Worm (Caenorhabditis elegans): ENCODE measurements around the gene acl-5.

acl-5 gene

DNA sequence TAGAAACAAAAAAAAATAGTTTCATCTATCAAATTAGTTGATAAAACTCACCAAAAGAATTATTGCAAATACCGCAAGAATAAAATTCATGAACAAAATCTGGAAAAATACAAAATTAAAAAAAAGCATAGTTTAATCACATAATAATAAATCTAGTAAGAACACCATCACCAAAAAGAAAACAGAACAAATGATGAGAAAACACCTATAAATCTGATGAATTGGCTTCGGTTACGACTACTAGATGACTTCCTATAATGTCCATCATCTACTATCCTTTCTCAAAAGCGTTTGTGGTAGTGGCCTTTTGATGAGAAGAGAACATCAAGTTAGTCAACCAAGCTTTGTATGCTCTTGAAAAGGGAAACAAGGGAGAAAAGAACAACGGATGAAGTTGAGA, 10.8 kb upstream of the acl-5 start, which contains the start of gene cut-5:
Gene cut-5, minus strand, starts transcription at position 101 of the 400 bp plus-strand sequence.
- TF ChIP-seq sptf-1 (tag; optimal IDR thresholded peaks at IDR 0.05) (no peak), ceh-39 (tag; optimal IDR thresholded peaks at IDR 0.05) (no peak), ztf-11 (tag; optimal IDR thresholded peaks at IDR 0.05) (no peak), flh-1 (GFP tag; optimal IDR thresholded peaks at IDR 0.05) (no peak), nhr-2 (tag; optimal IDR thresholded peaks at IDR 0.05) (no peak), bed-3 (GFP tag; optimal IDR thresholded peaks at IDR 0.05) (no peak), mls-2 (tag; optimal IDR thresholded peaks at IDR 0.05) (no peak), tbx-8 (GFP tag; optimal IDR thresholded peaks at IDR 0.05) (no peak), cnd-1 (tag; optimal IDR thresholded peaks at IDR 0.05) (no peak), nhr-76 (tag; optimal IDR thresholded peaks at IDR 0.05) (no peak), drap-1 (GFP tag; optimal IDR thresholded peaks at IDR 0.05) (no peak), sem-2 (GFP tag; optimal IDR thresholded peaks at IDR 0.05) (no peak), nhr-237 (tag; optimal IDR thresholded peaks at IDR 0.05) (no peak)

DNA sequence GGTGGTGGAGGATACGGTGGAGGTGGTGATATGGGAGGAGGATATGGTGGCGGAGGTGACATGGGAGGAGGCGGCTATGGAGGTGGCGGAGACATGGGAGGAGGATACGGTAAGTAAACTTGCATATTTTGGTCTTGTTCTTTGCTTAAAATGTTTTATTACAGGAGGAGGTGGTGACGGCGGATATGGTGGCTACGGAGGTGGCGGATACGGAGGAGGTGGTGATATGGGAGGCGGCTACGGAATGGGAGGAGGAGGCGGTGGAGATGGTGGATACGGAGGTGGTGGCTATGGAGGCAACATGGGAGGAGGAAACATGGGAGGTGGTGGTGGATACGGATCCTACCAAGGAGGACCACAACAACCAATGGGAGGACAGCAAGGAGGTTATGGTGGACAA, 9.3 kb upstream of the acl-5 start:
- TF ChIP-seq elt-1 (tag; optimal IDR thresholded peaks at IDR 0.05; ENCODE audit: borderline replicate concordance, insufficient read depth) (no peak), lsy-2 (tag; optimal IDR thresholded peaks at IDR 0.05) (no peak), sptf-1 (tag; optimal IDR thresholded peaks at IDR 0.05) (peak; percentile 62), nhr-76 (tag; optimal IDR thresholded peaks at IDR 0.05) (no peak), sem-2 (GFP tag; optimal IDR thresholded peaks at IDR 0.05) (no peak), nhr-237 (tag; optimal IDR thresholded peaks at IDR 0.05) (no peak), tbx-8 (GFP tag; optimal IDR thresholded peaks at IDR 0.05) (no peak)

DNA sequence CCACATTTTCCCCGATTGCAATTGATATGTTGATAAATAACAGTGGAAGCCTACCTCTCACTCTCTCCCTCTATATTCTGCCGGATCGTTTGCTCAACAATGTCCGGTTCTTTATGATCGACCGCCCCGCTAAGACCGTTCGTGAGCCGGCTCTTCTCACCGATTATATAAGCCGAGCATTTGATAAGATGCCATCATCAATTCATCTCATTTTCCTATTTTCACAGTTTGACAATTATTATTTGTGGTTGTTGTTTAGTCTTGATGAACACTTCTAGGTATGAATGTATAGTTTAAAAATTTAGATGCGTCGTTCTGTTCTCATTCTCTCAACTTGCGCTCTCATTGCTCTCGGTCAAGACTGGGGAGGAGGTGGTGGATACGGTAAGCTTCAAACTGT, 8.9 kb upstream of the acl-5 start, which contains the start of gene idpa-3:
Gene idpa-3, plus strand, starts transcription at position 301 of the 400 bp plus-strand sequence.
- TF ChIP-seq mep-1 (tag; optimal IDR thresholded peaks at IDR 0.05): no peak
- no peak for TF ChIP-seq mls-2 (tag; optimal IDR thresholded peaks at IDR 0.05)
- TF ChIP-seq ham-2 (GFP tag; optimal IDR thresholded peaks at IDR 0.05): no peak
- TF ChIP-seq unc-62 (GFP tag; optimal IDR thresholded peaks at IDR 0.05): no peak
- TF ChIP-seq ceh-43 (GFP tag; optimal IDR thresholded peaks at IDR 0.05): no peak
- no peak for TF ChIP-seq snpc-4 (tag; optimal IDR thresholded peaks at IDR 0.05)
- no peak for TF ChIP-seq drap-1 (GFP tag; optimal IDR thresholded peaks at IDR 0.05)
- no peak for TF ChIP-seq tbx-8 (GFP tag; optimal IDR thresholded peaks at IDR 0.05)
- no peak for TF ChIP-seq unc-120 (tag; optimal IDR thresholded peaks at IDR 0.05; ENCODE audit: poor library complexity, severe bottlenecking)
- no peak for TF ChIP-seq lin-32 (GFP tag; optimal IDR thresholded peaks at IDR 0.05)

DNA sequence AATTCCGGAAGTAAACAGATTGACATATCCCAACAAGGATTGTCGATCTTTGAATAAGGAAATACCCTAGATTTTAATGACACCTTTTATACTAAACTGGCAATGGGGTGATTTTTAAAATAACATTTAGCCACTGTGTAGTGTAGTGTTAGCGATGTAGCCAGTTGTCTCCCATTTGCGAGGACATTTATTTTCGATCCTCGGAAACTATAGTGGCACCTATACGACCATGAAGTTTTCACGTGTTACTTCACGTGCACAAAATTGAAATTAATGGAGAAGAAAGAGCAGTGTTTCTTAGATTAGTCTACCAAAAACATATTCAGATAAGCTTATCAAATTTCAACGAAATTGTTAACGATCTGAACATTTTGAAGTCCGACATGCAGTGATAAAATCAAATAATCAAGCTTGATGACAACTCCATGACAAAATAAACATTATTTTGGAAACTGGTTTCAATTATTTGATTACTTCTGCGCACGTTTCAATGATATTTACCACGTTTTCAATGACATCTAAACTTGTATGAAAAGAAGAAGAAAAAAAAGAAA, 6.1 kb upstream of the acl-5 start, which contains the start of gene R07E3.4:
Gene R07E3.4, minus strand, starts transcription at position 51 of the 554 bp plus-strand sequence.
- TF ChIP-seq mep-1 (tag; optimal IDR thresholded peaks at IDR 0.05) (no peak), hlh-1 (tag; optimal IDR thresholded peaks at IDR 0.05) (peak; percentile 2)

DNA sequence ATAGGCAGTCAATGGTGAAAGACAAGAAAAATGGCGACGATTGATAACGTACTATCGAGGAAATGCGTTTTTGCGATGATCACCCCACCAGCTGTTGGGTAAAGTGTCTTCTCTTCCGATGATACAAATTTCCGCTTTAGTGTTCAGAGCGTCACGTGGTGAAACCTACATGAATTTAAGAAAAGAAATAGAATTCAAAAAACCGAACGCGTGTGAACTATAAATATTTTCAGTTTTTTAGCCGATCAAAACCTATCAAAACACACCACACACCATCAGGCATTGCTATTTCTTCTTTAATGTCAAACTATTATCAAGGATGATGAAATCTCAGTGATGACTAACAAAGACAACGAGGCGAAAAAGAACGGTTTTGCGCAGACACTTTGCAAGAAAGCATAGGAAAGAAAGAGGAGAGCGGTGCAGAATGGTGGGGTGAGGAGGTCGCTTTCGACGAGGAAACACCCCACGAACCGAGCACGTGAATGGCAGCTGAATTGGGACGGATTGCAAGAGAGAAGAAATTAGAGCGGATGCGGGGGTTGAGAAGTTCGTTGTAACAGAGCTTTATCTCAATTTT, 4.9 kb upstream of the acl-5 start:
- TF ChIP-seq unc-62 (GFP tag; optimal IDR thresholded peaks at IDR 0.05) (peak; percentile 32), nhr-12 (tag; optimal IDR thresholded peaks at IDR 0.05) (no peak), nhr-237 (tag; optimal IDR thresholded peaks at IDR 0.05) (no peak), ces-1 (GFP tag; optimal IDR thresholded peaks at IDR 0.05) (peak; percentile 39), cnd-1 (tag; optimal IDR thresholded peaks at IDR 0.05) (no peak), snpc-4 (tag; optimal IDR thresholded peaks at IDR 0.05) (no peak), drap-1 (GFP tag; optimal IDR thresholded peaks at IDR 0.05) (no peak), zip-8 (tag; optimal IDR thresholded peaks at IDR 0.05) (no peak), lin-13 (tag; optimal IDR thresholded peaks at IDR 0.05) (no peak)

DNA sequence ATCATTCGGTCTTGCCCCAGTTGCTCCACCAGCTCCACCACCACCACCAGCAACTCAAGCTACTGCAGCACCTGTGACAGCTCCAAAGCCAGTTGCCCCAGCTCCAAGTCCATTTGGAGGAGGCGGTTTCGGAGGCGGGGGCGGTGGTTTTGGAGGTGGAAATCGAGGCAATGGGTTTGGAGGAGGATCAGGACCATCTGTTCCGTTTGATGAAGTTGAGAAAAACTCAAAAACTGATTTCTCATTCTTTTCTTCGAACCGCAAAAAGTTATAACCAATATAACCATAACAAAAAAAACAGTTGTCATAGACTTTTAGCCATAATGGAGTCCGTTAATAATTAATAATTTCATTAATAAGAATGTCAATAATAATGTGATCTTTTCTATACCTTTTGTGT, 5.9 kb downstream of the acl-5 start:
- no peak for TF ChIP-seq M03D4.4 (tag; optimal IDR thresholded peaks at IDR 0.05)
- TF ChIP-seq drap-1 (GFP tag; optimal IDR thresholded peaks at IDR 0.05): no peak
- TF ChIP-seq sptf-1 (tag; optimal IDR thresholded peaks at IDR 0.05): no peak
- TF ChIP-seq mep-1 (tag; optimal IDR thresholded peaks at IDR 0.05): no peak
- TF ChIP-seq mab-5 (tag; optimal IDR thresholded peaks at IDR 0.05): no peak
- TF ChIP-seq sem-2 (GFP tag; optimal IDR thresholded peaks at IDR 0.05): no peak
- TF ChIP-seq unc-120 (tag; optimal IDR thresholded peaks at IDR 0.05; ENCODE audit: poor library complexity, severe bottlenecking): no peak
- no peak for TF ChIP-seq lin-13 (tag; optimal IDR thresholded peaks at IDR 0.05)
- no peak for TF ChIP-seq lsy-2 (tag; optimal IDR thresholded peaks at IDR 0.05)
- no peak for TF ChIP-seq elt-3 (tag; optimal IDR thresholded peaks at IDR 0.05)
- TF ChIP-seq bed-3 (GFP tag; optimal IDR thresholded peaks at IDR 0.05): no peak
- TF ChIP-seq blmp-1 (tag; optimal IDR thresholded peaks at IDR 0.05): no peak
- TF ChIP-seq nhr-12 (tag; optimal IDR thresholded peaks at IDR 0.05): no peak
- no peak for TF ChIP-seq nhr-76 (tag; optimal IDR thresholded peaks at IDR 0.05)
- TF ChIP-seq unc-39 (tag; optimal IDR thresholded peaks at IDR 0.05): no peak
